Worm (Caenorhabditis elegans): ENCODE measurements around the gene W01B6.8.

- TF ChIP-seq ceh-36 (tag; optimal IDR thresholded peaks at IDR 0.05) (no peak), ama-1 (optimal IDR thresholded peaks at IDR 0.05) (no peak), tbx-37 (GFP tag; conservative IDR thresholded peaks at IDR 0.05) (no peak), sea-1 (GFP tag; conservative IDR thresholded peaks at IDR 0.05) (no peak), hmg-4 (GFP tag; optimal IDR thresholded peaks at IDR 0.05) (no peak), aly-1 (tag; optimal IDR thresholded peaks at IDR 0.05) (no peak), tra-4 (tag; optimal IDR thresholded peaks at IDR 0.05) (no peak), hnd-1 (tag; optimal IDR thresholded peaks at IDR 0.05) (no peak), flt-1 (GFP tag; IDR thresholded peaks at IDR 0.05) (no peak), pes-1 (GFP tag; IDR thresholded peaks at IDR 0.05) (no peak)
Measured at ce11 chrIV:10080816-10081215, 3.4 kb downstream of the W01B6.8 start, which contains the start of gene W01B6.6.
